Fruit fly (Drosophila melanogaster): Measurements from ENCODE around the gene aay.

aay gene

dm6 chr3L:9425838-9426237 lies 2.8 kb downstream of the aay start (continued):
- no peak for TF ChIP-seq CG4617 (GFP tag; optimal IDR thresholded peaks at IDR 0.05; ENCODE audit: borderline replicate concordance)
- no peak for TF ChIP-seq oc (tag; optimal IDR thresholded peaks at IDR 0.05)
- no peak for TF ChIP-seq gro (GFP tag; optimal IDR thresholded peaks at IDR 0.05)
- TF ChIP-seq otp (GFP tag; IDR thresholded peaks at IDR 0.05) = no peak
- TF ChIP-seq Sox100B (GFP tag; optimal IDR thresholded peaks at IDR 0.05) = peak; percentile 42
- no peak for TF ChIP-seq CG42726 (GFP tag; IDR thresholded peaks at IDR 0.05; ENCODE audit: partially characterized antibody)
- no peak for TF ChIP-seq CG17612 (GFP tag; IDR thresholded peaks at IDR 0.05)
- TF ChIP-seq Hey (tag; optimal IDR thresholded peaks at IDR 0.05) = no peak
- TF ChIP-seq Vsx1 (GFP tag; optimal IDR thresholded peaks at IDR 0.05) = peak; percentile 37
- TF ChIP-seq Dfd (GFP tag; optimal IDR thresholded peaks at IDR 0.05) = no peak
- TF ChIP-seq ab (GFP tag; optimal IDR thresholded peaks at IDR 0.05) = no peak
- no peak for TF ChIP-seq cato (GFP tag; optimal IDR thresholded peaks at IDR 0.05; ENCODE audit: borderline replicate concordance)
- TF ChIP-seq HLH3B (GFP tag; IDR thresholded peaks at IDR 0.05) = no peak
- no peak for TF ChIP-seq Fer1 (GFP tag; optimal IDR thresholded peaks at IDR 0.05)
- TF ChIP-seq CG7271 (tag; optimal IDR thresholded peaks at IDR 0.05) = no peak
- TF ChIP-seq CoRest (tag; optimal IDR thresholded peaks at IDR 0.05) = no peak
- TF ChIP-seq CG9215 (GFP tag; IDR thresholded peaks at IDR 0.05) = no peak
- TF ChIP-seq CG18599 (GFP tag; optimal IDR thresholded peaks at IDR 0.05) = peak; percentile 23
- TF ChIP-seq abd-A (tag; optimal IDR thresholded peaks at IDR 0.05) = no peak
- no peak for TF ChIP-seq dm (GFP tag; optimal IDR thresholded peaks at IDR 0.05)
- peak; percentile 20 for TF ChIP-seq Asciz (GFP tag; optimal IDR thresholded peaks at IDR 0.05)
- no peak for TF ChIP-seq dimm (GFP tag; IDR thresholded peaks at IDR 0.05)
- no peak for TF ChIP-seq CG7786 (GFP tag; optimal IDR thresholded peaks at IDR 0.05)
- no peak for TF ChIP-seq CG13775 (GFP tag; optimal IDR thresholded peaks at IDR 0.05)
- TF ChIP-seq vvl (GFP tag; IDR thresholded peaks at IDR 0.05) = peak; percentile 76
- no peak for TF ChIP-seq ERR (GFP tag; optimal IDR thresholded peaks at IDR 0.05)
- peak; percentile 16 for TF ChIP-seq nmo (GFP tag; optimal IDR thresholded peaks at IDR 0.05)
- no peak for TF ChIP-seq org-1 (GFP tag; optimal IDR thresholded peaks at IDR 0.05)
- TF ChIP-seq toy (GFP tag; IDR thresholded peaks at IDR 0.05) = no peak
- TF ChIP-seq CG2875 (GFP tag; optimal IDR thresholded peaks at IDR 0.05) = no peak
- TF ChIP-seq unpg (GFP tag; optimal IDR thresholded peaks at IDR 0.05) = peak; percentile 18
- TF ChIP-seq pros (GFP tag; optimal IDR thresholded peaks at IDR 0.05) = no peak
- no peak for TF ChIP-seq CG8089 (GFP tag; optimal IDR thresholded peaks at IDR 0.05)
- TF ChIP-seq CG11504 (tag; optimal IDR thresholded peaks at IDR 0.05) = peak; percentile 48
- TF ChIP-seq crp (GFP tag; optimal IDR thresholded peaks at IDR 0.05) = no peak
- TF ChIP-seq CG13624 (GFP tag; optimal IDR thresholded peaks at IDR 0.05) = no peak
- TF ChIP-seq CG7928 (GFP tag; optimal IDR thresholded peaks at IDR 0.05) = no peak
- peak; percentile 26 for TF ChIP-seq dmrt99B (tag; optimal IDR thresholded peaks at IDR 0.05)
- no peak for TF ChIP-seq H15 (GFP tag; IDR thresholded peaks at IDR 0.05)
- no peak for TF ChIP-seq Poxn (GFP tag; IDR thresholded peaks at IDR 0.05)
- TF ChIP-seq Tbp (GFP tag; optimal IDR thresholded peaks at IDR 0.05) = no peak
- TF ChIP-seq CG17328 (GFP tag; IDR thresholded peaks at IDR 0.05) = no peak
- no peak for TF ChIP-seq nom (GFP tag; optimal IDR thresholded peaks at IDR 0.05)
- no peak for TF ChIP-seq CG33557 (GFP tag; optimal IDR thresholded peaks at IDR 0.05)
- TF ChIP-seq C15 (GFP tag; IDR thresholded peaks at IDR 0.05) = no peak
- no peak for TF ChIP-seq CG16863 (GFP tag; optimal IDR thresholded peaks at IDR 0.05)
- TF ChIP-seq prd (optimal IDR thresholded peaks at IDR 0.05) = no peak
- TF ChIP-seq prd (GFP tag; IDR thresholded peaks at IDR 0.05) = no peak
- no peak for TF ChIP-seq ro (GFP tag; IDR thresholded peaks at IDR 0.05)
- peak; percentile 25; the same call in 1 of the 2 replicates for TF ChIP-seq Drgx (GFP tag; IDR thresholded peaks at IDR 0.05)
- no peak for TF ChIP-seq sna (GFP tag; IDR thresholded peaks at IDR 0.05; ENCODE audit: partially characterized antibody)
- no peak for TF ChIP-seq Atf-2 (GFP tag; optimal IDR thresholded peaks at IDR 0.05)

All from whole organism, embryonic.